Worm (Caenorhabditis elegans) whole organism, L1 larva: ENCODE results near the gene K08H2.7.

Experiments used
- aly-2 ChIP-seq: fragments of 150-350 bp; optimal IDR thresholded peaks from 2 replicates; lab custom pipeline; 2014; ENCODE audit warnings: missing biosample characterization, missing genetic modification characterization
- ceh-63 ChIP-seq: fragments of 200-800 bp; sonication (Bioruptor generic); optimal IDR thresholded peaks from 2 replicates; lab custom pipeline; 2018; ENCODE audit warnings: mild to moderate bottlenecking, missing genetic modification characterization, missing compliant biosample characterization
- ceh-8 ChIP-seq: fragments of 200-800 bp; sonication (Bioruptor generic); optimal IDR thresholded peaks from 2 replicates; lab custom pipeline; 2018; ENCODE audit warnings: mild to moderate bottlenecking, missing genetic modification characterization, moderate library complexity, missing compliant biosample characterization
- ceh-82 ChIP-seq, 3 experiments: fragments of 150-350 bp in 1 of 3; sonication (generic microtip) in 2 of 3; optimal IDR thresholded peaks; 2 replicates each; lab custom pipeline; 2014 to 2017; ENCODE audit warnings: missing biosample characterization in 3 of 3, missing genetic modification characterization in 3 of 3
- ces-1 ChIP-seq: fragments of 150-350 bp; optimal IDR thresholded peaks from 2 replicates; lab custom pipeline; 2014; ENCODE audit warnings: missing biosample characterization, missing genetic modification reagents, missing genetic modification characterization
- dsc-1 ChIP-seq: sonication (generic microtip); optimal IDR thresholded peaks from 2 replicates; lab custom pipeline; 2016; ENCODE audit warnings: mild to moderate bottlenecking, missing genetic modification characterization, missing compliant biosample characterization
- efl-1 ChIP-seq, 4 experiments: fragments of 150-350 bp; optimal IDR thresholded peaks in 3 of 4; peaks in 1 of 4; 1 replicate in 1 of 4; 2 replicates in 3 of 4; lab custom pipeline; 2014; ENCODE audit warnings: missing biosample characterization in 2 of 4, missing genetic modification characterization in 2 of 4, missing genetic modification reagents in 2 of 4
- egl-27 ChIP-seq, 2 experiments: fragments of 150-350 bp in 1 of 2; sonication (generic microtip); optimal IDR thresholded peaks; 3 replicates each; lab custom pipeline; 2017 to 2018; ENCODE audit warnings: missing biosample characterization in 2 of 2, missing genetic modification characterization in 2 of 2, missing genetic modification reagents in 2 of 2
- elt-2 ChIP-seq: sonication (generic microtip); optimal IDR thresholded peaks from 2 replicates; lab custom pipeline; 2016; ENCODE audit warnings: missing genetic modification characterization, mild to moderate bottlenecking, inconsistent platforms, missing compliant biosample characterization, missing genetic modification reagents
- fkh-10 ChIP-seq: sonication (generic microtip); optimal IDR thresholded peaks from 2 replicates; lab custom pipeline; 2017; ENCODE audit warnings: missing biosample characterization, missing genetic modification reagents, missing genetic modification characterization
- fkh-4 ChIP-seq: sonication (generic microtip); optimal IDR thresholded peaks from 2 replicates; lab custom pipeline; 2016; ENCODE audit warnings: missing compliant biosample characterization, missing genetic modification characterization, borderline replicate concordance
- hlh-17 ChIP-seq: fragments of 200-800 bp; sonication (Bioruptor generic); optimal IDR thresholded peaks from 2 replicates; lab custom pipeline; 2018; ENCODE audit warnings: missing genetic modification characterization, mild to moderate bottlenecking, missing compliant biosample characterization, moderate library complexity, borderline replicate concordance
- irx-1 ChIP-seq: sonication (generic microtip); optimal IDR thresholded peaks from 2 replicates; lab custom pipeline; 2016; ENCODE audit warnings: missing genetic modification characterization, missing compliant biosample characterization
- isw-1 ChIP-seq: fragments of 200-800 bp; sonication (Bioruptor generic); IDR thresholded peaks from 2 replicates; pipeline ENCODE4 v1.3.6; 2022; ENCODE audit warnings: missing genetic modification characterization, missing compliant biosample characterization
- jun-1 ChIP-seq: fragments of 150-350 bp; optimal IDR thresholded peaks from 2 replicates; lab custom pipeline; 2014; ENCODE audit warnings: missing biosample characterization, missing genetic modification reagents, missing genetic modification characterization
- lin-13 ChIP-seq: fragments of 150-350 bp; optimal IDR thresholded peaks from 2 replicates; lab custom pipeline; 2014; ENCODE audit warnings: missing biosample characterization, missing genetic modification reagents, missing genetic modification characterization
- lin-14 ChIP-seq: fragments of 200-800 bp; sonication (Bioruptor generic); optimal IDR thresholded peaks from 2 replicates; lab custom pipeline; 2018; ENCODE audit warnings: mild to moderate bottlenecking, missing genetic modification characterization, moderate library complexity, missing compliant biosample characterization
- lin-35 ChIP-seq, 2 experiments: fragments of 150-350 bp; optimal IDR thresholded peaks; 2 replicates each; lab custom pipeline; 2014; ENCODE audit warnings: missing biosample characterization in 2 of 2, missing genetic modification characterization in 2 of 2, missing genetic modification reagents in 2 of 2
- lin-39 ChIP-seq: fragments of 150-350 bp; optimal IDR thresholded peaks from 2 replicates; lab custom pipeline; 2014; ENCODE audit warnings: missing biosample characterization, missing genetic modification reagents, missing genetic modification characterization
- lir-3 ChIP-seq: sonication (generic microtip); optimal IDR thresholded peaks from 2 replicates; lab custom pipeline; 2016; ENCODE audit warnings: mild to moderate bottlenecking, missing genetic modification characterization, moderate library complexity, missing compliant biosample characterization; ENCODE audit not compliant: poor library complexity
- lsy-2 ChIP-seq, 2 experiments: fragments of 150-350 bp; optimal IDR thresholded peaks; 2 replicates each; lab custom pipeline; 2014; ENCODE audit warnings: missing biosample characterization in 2 of 2, missing genetic modification characterization in 2 of 2
- nhr-11 ChIP-seq: fragments of 150-350 bp; optimal IDR thresholded peaks from 2 replicates; lab custom pipeline; 2014; ENCODE audit warnings: missing biosample characterization, missing genetic modification characterization
- nhr-237 ChIP-seq: fragments of 150-350 bp; optimal IDR thresholded peaks from 2 replicates; lab custom pipeline; 2014; ENCODE audit warnings: missing biosample characterization, missing genetic modification characterization
- nhr-47 ChIP-seq: sonication (generic microtip); optimal IDR thresholded peaks from 2 replicates; lab custom pipeline; 2016; ENCODE audit warnings: mild to moderate bottlenecking, missing genetic modification characterization, moderate library complexity, missing compliant biosample characterization
- nhr-71 ChIP-seq: sonication (generic microtip); optimal IDR thresholded peaks from 2 replicates; lab custom pipeline; 2016; ENCODE audit warnings: mild to moderate bottlenecking, missing genetic modification characterization, moderate library complexity, missing compliant biosample characterization
- nhr-76 ChIP-seq: sonication (generic microtip); optimal IDR thresholded peaks from 2 replicates; lab custom pipeline; 2017; ENCODE audit warnings: missing biosample characterization, missing genetic modification characterization
- nhr-85 ChIP-seq: sonication (generic microtip); peaks from one replicate; lab custom pipeline; 2016; ENCODE audit warnings: missing genetic modification characterization, inconsistent platforms, missing compliant biosample characterization
- pag-3 ChIP-seq: sonication (generic microtip); optimal IDR thresholded peaks from 2 replicates; lab custom pipeline; 2017; ENCODE audit warnings: missing genetic modification characterization, mild to moderate bottlenecking, missing compliant biosample characterization, antibody characterized with exemption, borderline replicate concordance; ENCODE audit not compliant: insufficient read depth
- rnt-1 ChIP-seq: sonication (generic microtip); optimal IDR thresholded peaks from 2 replicates; lab custom pipeline; 2016; ENCODE audit warnings: mild to moderate bottlenecking, missing genetic modification characterization, moderate library complexity, missing compliant biosample characterization
- snpc-4 ChIP-seq: fragments of 150-350 bp; optimal IDR thresholded peaks from 2 replicates; lab custom pipeline; 2014; ENCODE audit warnings: missing biosample characterization, missing genetic modification characterization
- snu-23 ChIP-seq: sonication (generic microtip); optimal IDR thresholded peaks from 2 replicates; lab custom pipeline; 2016; ENCODE audit warnings: missing genetic modification characterization, missing compliant biosample characterization
- sox-4 ChIP-seq: sonication (generic microtip); optimal IDR thresholded peaks from 2 replicates; lab custom pipeline; 2016; ENCODE audit warnings: missing genetic modification characterization, missing compliant biosample characterization
- swsn-7 ChIP-seq: sonication (generic microtip); optimal IDR thresholded peaks from 2 replicates; lab custom pipeline; 2016; ENCODE audit warnings: missing genetic modification characterization, missing compliant biosample characterization
- tbx-2 ChIP-seq: sonication (generic microtip); optimal IDR thresholded peaks from 2 replicates; lab custom pipeline; 2016; ENCODE audit warnings: missing genetic modification characterization, missing compliant biosample characterization
- tlp-1 ChIP-seq: fragments of 150-350 bp; optimal IDR thresholded peaks from 2 replicates; lab custom pipeline; 2014; ENCODE audit warnings: missing biosample characterization, missing genetic modification characterization
- unc-62 ChIP-seq: fragments of 150-350 bp; optimal IDR thresholded peaks from 2 replicates; lab custom pipeline; 2014; ENCODE audit warnings: missing biosample characterization, missing genetic modification reagents, missing genetic modification characterization
- unc-86 ChIP-seq: sonication (generic microtip); optimal IDR thresholded peaks from 2 replicates; lab custom pipeline; 2016; ENCODE audit warnings: missing genetic modification characterization, missing compliant biosample characterization
- vab-15 ChIP-seq: sonication (generic microtip); optimal IDR thresholded peaks from 2 replicates; lab custom pipeline; 2017; ENCODE audit warnings: missing genotype, mild to moderate bottlenecking, missing genetic modification characterization, missing compliant biosample characterization
- xbp-1 ChIP-seq: sonication (generic microtip); optimal IDR thresholded peaks from 2 replicates; lab custom pipeline; 2016; ENCODE audit warnings: missing genetic modification characterization, missing compliant biosample characterization
- zag-1 ChIP-seq: fragments of 150-350 bp; optimal IDR thresholded peaks from 2 replicates; lab custom pipeline; 2014; ENCODE audit warnings: missing biosample characterization, missing genetic modification characterization
- zip-4 ChIP-seq: fragments of 200-800 bp; sonication (Bioruptor generic); optimal IDR thresholded peaks from 2 replicates; lab custom pipeline; 2018; ENCODE audit warnings: mild to moderate bottlenecking, missing genetic modification characterization, moderate library complexity, missing compliant biosample characterization
- ztf-4 ChIP-seq: fragments of 150-350 bp; optimal IDR thresholded peaks from 2 replicates; lab custom pipeline; 2014; ENCODE audit warnings: missing biosample characterization, missing genetic modification characterization

K08H2.7 gene

DNA sequence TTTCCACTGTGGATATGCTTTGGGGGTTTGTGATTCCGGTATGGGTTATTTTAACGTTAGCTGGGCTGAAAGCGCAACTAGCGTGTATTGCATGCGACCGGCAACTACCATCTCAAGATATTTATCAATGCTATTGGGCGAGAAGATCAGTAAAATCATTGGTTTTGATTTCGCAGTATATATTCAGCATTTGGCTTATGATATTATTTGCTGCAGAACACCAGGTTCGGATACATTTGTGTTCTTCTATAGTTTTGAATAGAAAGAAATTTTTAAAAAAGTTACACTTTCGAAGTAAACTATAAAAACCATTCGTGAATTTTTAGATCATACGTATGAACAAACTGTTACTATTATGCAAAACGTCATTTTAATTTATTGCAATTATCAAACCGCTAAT is 30.3 kb downstream of the K08H2.7 start:
- no peak for TF ChIP-seq ztf-4 (tag; lab: Kevin White, UChicago)
- no peak for TF ChIP-seq lir-3
- TF ChIP-seq swsn-7 (tag; lab: Kevin White, UChicago) = no peak
- no peak for TF ChIP-seq ces-1 (GFP tag; lab: Kevin White, UChicago)
- no peak for TF ChIP-seq nhr-76 (tag; lab: Kevin White, UChicago)
- TF ChIP-seq pag-3 (tag; lab: Kevin White, UChicago) = no peak
- TF ChIP-seq nhr-85 (tag; lab: Kevin White, UChicago) = no peak

DNA sequence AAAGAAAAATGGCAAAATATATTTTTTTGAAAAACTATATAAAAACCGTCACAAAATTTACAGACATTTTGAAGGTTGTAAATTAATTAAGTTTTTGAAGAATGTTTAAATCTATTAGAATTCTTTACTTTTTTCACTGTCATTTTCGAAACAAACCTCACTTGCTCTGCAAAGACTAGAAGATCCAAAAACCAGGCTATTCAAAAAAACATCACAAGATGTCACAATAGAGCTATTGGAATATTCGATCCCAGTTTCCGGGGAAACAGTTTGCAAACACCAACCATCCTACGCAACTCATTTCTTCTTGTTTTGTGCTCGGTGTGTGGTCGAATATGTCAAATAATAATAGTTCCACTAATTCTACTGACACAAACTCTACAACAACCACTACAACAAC is 31.4 kb downstream of the K08H2.7 start, which contains the start of gene R12H7.4:
TSS of gene R12H7.4 (plus strand) at position 301 of the 400 bp plus-strand sequence.
- TF ChIP-seq efl-1 (optimal IDR thresholded peaks at IDR 0.05; lab: Kevin White, UChicago) (no peak), efl-1 (GFP tag; optimal IDR thresholded peaks at IDR 0.05 in 1 of 2; lab: Kevin White, UChicago) (peak in 1 of 2 experiments; percentile 29), vab-15 (tag; lab: Kevin White, UChicago) (no peak)

DNA sequence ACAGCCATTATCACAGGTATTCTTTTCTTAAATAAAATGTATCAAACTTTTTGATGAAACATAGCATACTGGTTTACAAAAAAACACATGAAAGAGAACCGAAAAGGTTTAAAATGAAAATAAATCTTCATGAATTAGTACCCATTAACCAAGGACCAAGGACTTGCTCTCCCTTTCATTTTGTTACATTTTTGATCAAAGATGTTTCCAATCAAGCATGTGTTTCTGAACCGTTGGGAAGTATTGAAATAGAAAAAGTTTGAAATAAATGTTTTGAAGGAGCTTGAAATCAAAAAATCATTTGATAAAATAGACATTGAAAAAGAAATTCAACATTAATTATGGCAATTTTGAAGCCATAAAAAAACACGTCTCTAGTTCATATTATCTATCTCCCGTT is 35.7 kb downstream of the K08H2.7 start:
- TF ChIP-seq snu-23 (GFP tag; lab: Kevin White, UChicago) (no peak), dsc-1 (tag; lab: Kevin White, UChicago) (peak; percentile 99), fkh-4 (tag; lab: Kevin White, UChicago) (peak; percentile 93), nhr-11 (tag; lab: Kevin White, UChicago) (no peak)

DNA sequence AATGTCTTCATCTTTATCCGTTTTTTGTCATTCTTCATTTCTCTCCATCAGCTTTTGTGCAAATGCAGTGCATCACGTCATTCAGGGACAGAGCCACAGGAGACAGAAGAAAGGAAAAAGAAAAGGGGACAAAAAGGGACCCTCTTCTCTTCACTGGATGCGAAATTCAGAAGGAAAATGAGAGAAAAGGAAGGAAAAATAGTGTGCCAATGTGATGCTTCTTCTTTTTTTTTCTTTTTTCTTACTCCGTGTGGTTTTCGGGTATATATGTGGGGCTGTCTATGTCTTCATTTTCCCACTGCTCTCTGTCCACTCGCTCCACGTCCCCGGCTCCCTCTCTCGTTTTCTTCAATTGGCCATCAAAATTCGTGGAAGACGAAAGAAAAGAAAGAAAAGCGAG is 37.8 kb downstream of the K08H2.7 start:
- TF ChIP-seq hlh-17 (GFP tag; lab: Kevin White, UChicago) (no peak), lsy-2 (tag; optimal IDR thresholded peaks at IDR 0.05; lab: Kevin White, UChicago) (peak; percentile 24 to 65), swsn-7 (tag; lab: Kevin White, UChicago) (peak; percentile 23), lin-13 (GFP tag; lab: Kevin White, UChicago) (no peak), ceh-63 (no peak), lin-39 (tag; lab: Kevin White, UChicago) (peak; percentile 46), egl-27 (tag; optimal IDR thresholded peaks at IDR 0.05; lab: Kevin White, UChicago) (no peak), ceh-82 (tag; optimal IDR thresholded peaks at IDR 0.05; lab: Kevin White, UChicago) (peak; percentile 8 to 19 (median 14)), fkh-4 (tag; lab: Kevin White, UChicago) (no peak), ceh-8 (GFP tag; lab: Kevin White, UChicago) (peak; percentile 10), unc-86 (tag; lab: Kevin White, UChicago) (peak; percentile 61), zag-1 (peak; percentile 83), nhr-71 (tag; lab: Kevin White, UChicago) (peak; percentile 67), xbp-1 (tag; lab: Kevin White, UChicago) (peak; percentile 43), snu-23 (GFP tag; lab: Kevin White, UChicago) (peak; percentile 59), zip-4 (no peak), isw-1 (peak; percentile 14; the same call in 1 of the 2 replicates), efl-1 (optimal IDR thresholded peaks at IDR 0.05; lab: Kevin White, UChicago) (no peak), efl-1 (GFP tag; optimal IDR thresholded peaks at IDR 0.05 in 1 of 2; lab: Kevin White, UChicago) (peak in 1 of 2 experiments; percentile 3), nhr-237 (tag; lab: Kevin White, UChicago) (no peak), pag-3 (tag; lab: Kevin White, UChicago) (peak; percentile 76), unc-62 (GFP tag; lab: Kevin White, UChicago) (no peak), lin-14 (GFP tag; lab: Kevin White, UChicago) (peak; percentile 94), sox-4 (tag; lab: Kevin White, UChicago) (no peak), rnt-1 (tag; lab: Kevin White, UChicago) (peak; percentile 27), aly-2 (tag; lab: Kevin White, UChicago) (no peak), tlp-1 (no peak), snpc-4 (tag; lab: Kevin White, UChicago) (no peak), lin-35 (GFP tag; optimal IDR thresholded peaks at IDR 0.05; lab: Kevin White, UChicago) (peak in 1 of 2 experiments; percentile 31), dsc-1 (tag; lab: Kevin White, UChicago) (peak; percentile 62), tbx-2 (tag; lab: Kevin White, UChicago) (peak; percentile 57), jun-1 (tag; lab: Kevin White, UChicago) (no peak), elt-2 (tag; lab: Kevin White, UChicago) (no peak), fkh-10 (GFP tag; lab: Kevin White, UChicago) (peak; percentile 89), nhr-47 (tag; lab: Kevin White, UChicago) (peak; percentile 41), irx-1 (no peak)
- TF ChIP-seq, all 84 proteins: peak for 20
